Fruit fly (Drosophila melanogaster) whole organism, pupa: ENCODE results near the gene ScpX.

Experiments
- CG14655 ChIP-seq: fragments of 200-800 bp; sonication (Bioruptor generic); optimal IDR thresholded peaks from 3 replicates; lab custom pipeline; 2017; ENCODE audit warnings: mild to moderate bottlenecking, missing biosample characterization, missing genetic modification reagents, missing genetic modification characterization
- CG34367 ChIP-seq: fragments of 200-800 bp; sonication (Bioruptor generic); optimal IDR thresholded peaks from 2 replicates; lab custom pipeline; 2018; ENCODE audit warnings: missing biosample characterization, mild to moderate bottlenecking, missing genetic modification characterization
- CG8301 ChIP-seq: fragments of 200-800 bp; sonication (Bioruptor generic); optimal IDR thresholded peaks from 2 replicates; lab custom pipeline; 2018; ENCODE audit warnings: missing biosample characterization, mild to moderate bottlenecking, missing genetic modification characterization
- EcR ChIP-seq: fragments of 200-800 bp; sonication (Bioruptor generic); optimal IDR thresholded peaks from 3 replicates; lab custom pipeline; 2019; ENCODE audit warnings: missing biosample characterization, missing genetic modification characterization, mild to moderate bottlenecking, moderate library complexity, missing genetic modification reagents
- Pif1A ChIP-seq: fragments of 200-800 bp; sonication (Bioruptor generic); optimal IDR thresholded peaks from 3 replicates; lab custom pipeline; 2016; ENCODE audit warnings: missing biosample characterization, missing genetic modification characterization
- Pif1B ChIP-seq: fragments of 200-800 bp; sonication (Bioruptor generic); optimal IDR thresholded peaks from 3 replicates; lab custom pipeline; 2016; ENCODE audit warnings: missing biosample characterization, missing genetic modification characterization
- fd96Ca ChIP-seq: fragments of 200-800 bp; sonication (Bioruptor generic); IDR thresholded peaks from 3 replicates; pipeline ENCODE4 v1.3.6; 2022; ENCODE audit warnings: missing biosample characterization, missing genetic modification characterization
- rn ChIP-seq: fragments of 200-800 bp; sonication (Bioruptor generic); IDR thresholded peaks from 2 replicates; pipeline ENCODE4 v1.3.6; 2022; ENCODE audit warnings: missing biosample characterization, missing genetic modification characterization

- TF ChIP-seq EcR (GFP tag; lab: Kevin White, UChicago) (no peak), Pif1B (GFP tag; lab: Kevin White, UChicago) (no peak), CG8301 (no peak), fd96Ca (GFP tag; lab: Robert Waterston, UW) (no peak), CG14655 (GFP tag; lab: Kevin White, UChicago) (no peak), CG34367 (tag; lab: Kevin White, UChicago) (no peak), rn (no peak), Pif1A (no peak)
Measured at dm6 chr2L:18844479-18844878, 13.4 kb downstream of the ScpX start, which contains the start of gene CG33120.
